Worm (Caenorhabditis elegans) whole organism, dauer: Measurements from ENCODE around the gene madf-8.

Experiments used
- unc-62 ChIP-seq: sonication (generic microtip); optimal IDR thresholded peaks from 2 replicates; lab custom pipeline; 2017; ENCODE audit warnings: missing biosample characterization, missing genetic modification reagents, missing genetic modification characterization

madf-8 gene

DNA sequence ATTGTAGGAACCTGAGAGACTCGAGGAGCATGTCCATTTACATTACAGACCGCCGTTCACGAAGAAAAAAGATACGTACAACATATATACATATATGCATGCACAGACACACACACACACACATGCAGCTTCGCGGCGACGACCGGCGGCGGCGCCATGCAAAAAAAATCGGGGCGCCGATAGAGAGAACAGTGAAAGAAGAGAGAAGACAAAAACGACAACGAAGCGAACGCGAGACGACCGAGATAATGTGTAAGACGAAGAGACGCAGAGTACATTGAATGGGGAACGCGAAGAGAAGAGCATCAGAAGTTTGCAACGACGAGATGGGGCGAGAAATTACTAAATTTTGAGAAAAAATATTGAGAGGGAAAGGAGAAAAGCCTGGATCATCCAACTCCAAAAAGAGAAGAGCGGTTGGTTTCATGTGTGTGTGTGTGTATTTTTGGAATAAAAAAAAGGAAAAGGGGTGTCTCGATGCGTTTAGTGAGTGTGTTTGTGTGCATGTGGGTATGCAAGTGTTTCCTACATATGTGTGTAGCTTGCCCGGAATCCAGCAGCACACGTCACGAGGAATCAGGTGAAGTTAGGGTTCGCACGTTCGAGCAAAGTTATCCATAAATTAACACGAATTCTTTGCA lies 30.9 kb downstream of the madf-8 start:
- no peak for TF ChIP-seq unc-62 (GFP tag; lab: Kevin White, UChicago)

DNA sequence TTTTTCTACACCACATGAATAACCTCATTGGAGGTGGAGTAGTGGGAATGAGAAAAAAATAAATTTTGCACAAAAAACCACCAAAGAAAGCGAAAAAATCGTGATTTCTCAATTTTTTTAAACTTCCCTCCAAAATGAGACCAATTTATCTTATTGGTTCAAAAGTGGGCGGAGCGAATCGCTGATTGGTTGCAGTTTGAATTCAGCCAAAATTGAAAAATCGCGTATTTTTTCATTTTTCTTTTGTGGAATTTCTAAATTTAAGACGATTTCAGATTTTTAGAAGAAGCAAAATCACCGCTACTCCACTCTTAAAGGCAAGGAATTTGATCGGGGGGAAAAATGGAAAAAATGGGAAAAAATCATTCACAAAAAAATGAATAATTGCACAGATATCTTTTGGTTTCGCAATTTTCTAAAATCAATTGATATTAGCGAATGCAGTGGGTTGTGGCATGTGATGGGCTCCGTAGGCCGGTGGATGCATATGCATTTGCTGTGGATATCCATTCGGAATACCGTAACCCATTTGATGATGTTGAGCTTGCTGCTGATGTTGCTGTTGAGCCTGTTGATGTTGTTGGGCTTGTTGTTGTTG lies 37.7 kb downstream of the madf-8 start:
- TF ChIP-seq unc-62 (GFP tag; lab: Kevin White, UChicago): no peak

DNA sequence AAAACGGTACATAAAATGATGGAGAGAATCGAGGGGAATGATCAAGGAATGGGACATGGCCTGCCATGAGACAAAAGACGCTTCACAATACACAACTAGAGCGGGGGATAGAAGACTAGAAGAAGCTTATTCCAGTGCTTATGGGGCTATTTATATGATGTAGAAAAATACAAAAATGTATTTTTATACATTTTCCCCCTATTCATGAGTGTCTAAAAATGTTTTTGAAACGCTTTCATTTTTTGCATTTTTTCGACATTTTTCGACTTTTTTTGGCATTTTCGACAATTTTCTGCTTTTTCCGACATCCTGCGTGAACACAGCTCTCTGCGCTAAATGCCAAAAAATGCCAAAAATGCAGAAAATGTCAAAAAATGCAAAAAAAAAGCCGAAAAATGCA lies 38.2 kb downstream of the madf-8 start:
- TF ChIP-seq unc-62 (GFP tag; lab: Kevin White, UChicago): no peak

DNA sequence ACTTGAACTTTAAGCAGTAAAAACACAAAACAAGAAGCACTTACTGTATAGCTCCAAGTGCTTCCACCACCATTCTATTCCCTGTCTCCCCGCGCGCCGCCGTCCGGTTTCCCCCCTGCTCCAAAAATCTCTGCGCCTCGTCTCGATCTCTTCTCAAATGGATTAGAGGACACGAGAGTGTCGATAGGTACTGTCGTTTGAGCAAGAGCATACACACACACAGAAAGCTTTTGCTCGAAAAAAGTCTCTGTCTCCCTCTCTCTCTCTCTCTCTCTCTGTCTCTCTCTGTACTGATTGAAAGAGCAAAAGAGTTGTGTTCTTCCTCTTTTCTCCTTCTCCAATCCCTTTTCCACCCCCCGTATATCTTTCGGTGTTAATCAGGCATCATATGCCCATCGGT lies 45.0 kb downstream of the madf-8 start:
- no peak for TF ChIP-seq unc-62 (GFP tag; lab: Kevin White, UChicago)

DNA sequence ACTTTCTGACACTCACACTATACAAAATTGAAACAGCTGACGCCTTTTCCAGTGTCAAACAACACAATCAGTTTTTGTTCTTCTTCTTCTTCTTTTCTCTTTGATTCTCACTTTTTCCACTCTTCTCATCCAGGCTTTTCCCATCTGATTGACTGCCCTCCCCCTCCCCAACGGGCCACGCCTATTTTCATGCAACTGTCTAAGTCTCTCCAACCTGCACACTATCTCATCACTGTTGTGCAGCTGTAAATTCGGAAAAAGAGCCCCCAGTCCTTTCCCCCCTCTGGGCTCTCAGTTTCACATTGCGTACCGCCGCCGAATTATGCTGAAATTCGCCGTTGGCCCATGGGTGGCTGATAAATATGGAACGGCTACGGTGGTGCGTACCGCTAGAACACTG lies 49.4 kb downstream of the madf-8 start:
- no peak for TF ChIP-seq unc-62 (GFP tag; lab: Kevin White, UChicago)
